Worm (Caenorhabditis elegans): ENCODE data around the gene F10A3.17.

Gene F10A3.17

ce11 chrV:16182918-16183317 is 23.4 kb upstream of the F10A3.17 start, which contains the start of gene srh-277:
TSS of gene srh-277 (plus strand) at chrV:16183218.
- TF ChIP-seq flt-1 (GFP tag; IDR thresholded peaks at IDR 0.05) (no peak), cog-1 (tag; optimal IDR thresholded peaks at IDR 0.05) (no peak), med-1 (GFP tag; optimal IDR thresholded peaks at IDR 0.05; ENCODE audit: insufficient read depth) (no peak), ztf-29 (GFP tag; IDR thresholded peaks at IDR 0.05) (no peak), ref-1 (GFP tag; conservative IDR thresholded peaks at IDR 0.05) (no peak), ztf-23 (GFP tag; IDR thresholded peaks at IDR 0.05) (no peak), T22C8.4 (GFP tag; IDR thresholded peaks at IDR 0.05) (no peak), klf-2 (GFP tag; conservative IDR thresholded peaks at IDR 0.05) (no peak)

- TF ChIP-seq klf-2 (GFP tag; conservative IDR thresholded peaks at IDR 0.05) = no peak
- no peak for TF ChIP-seq ref-1 (GFP tag; conservative IDR thresholded peaks at IDR 0.05)
- no peak for TF ChIP-seq ztf-23 (GFP tag; IDR thresholded peaks at IDR 0.05)
- TF ChIP-seq flt-1 (GFP tag; IDR thresholded peaks at IDR 0.05) = no peak
- no peak for TF ChIP-seq tab-1 (GFP tag; IDR thresholded peaks at IDR 0.05)
- no peak for TF ChIP-seq med-1 (GFP tag; optimal IDR thresholded peaks at IDR 0.05; ENCODE audit: insufficient read depth)
- TF ChIP-seq ztf-29 (GFP tag; IDR thresholded peaks at IDR 0.05) = no peak
- no peak for TF ChIP-seq T22C8.4 (GFP tag; IDR thresholded peaks at IDR 0.05)
- TF ChIP-seq cog-1 (tag; optimal IDR thresholded peaks at IDR 0.05) = no peak
Observed at ce11 chrV:16182110-16182509, 22.6 kb upstream of the F10A3.17 start, which contains the start of gene srz-13. TSS of gene srz-13 (plus strand) at chrV:16182410.

- TF ChIP-seq med-1 (GFP tag; optimal IDR thresholded peaks at IDR 0.05; ENCODE audit: insufficient read depth) (no peak), flt-1 (GFP tag; IDR thresholded peaks at IDR 0.05) (no peak), ztf-29 (GFP tag; IDR thresholded peaks at IDR 0.05) (no peak), T22C8.4 (GFP tag; IDR thresholded peaks at IDR 0.05) (no peak), klf-2 (GFP tag; conservative IDR thresholded peaks at IDR 0.05) (no peak), tab-1 (GFP tag; IDR thresholded peaks at IDR 0.05) (no peak), cog-1 (tag; optimal IDR thresholded peaks at IDR 0.05) (no peak), ref-1 (GFP tag; conservative IDR thresholded peaks at IDR 0.05) (no peak), ztf-23 (GFP tag; IDR thresholded peaks at IDR 0.05) (no peak)
Observed at ce11 chrV:16180350-16180749, 20.9 kb upstream of the F10A3.17 start, which contains the start of gene str-106. TSS of gene str-106 (plus strand) at chrV:16180650.

ce11 chrV:16175757-16176156 is 16.3 kb upstream of the F10A3.17 start, which contains the start of gene cyp-33D1:
TSS of gene cyp-33D1 (minus strand) at chrV:16175857.
- TF ChIP-seq flt-1 (GFP tag; IDR thresholded peaks at IDR 0.05) = no peak
- no peak for TF ChIP-seq klf-2 (GFP tag; conservative IDR thresholded peaks at IDR 0.05)
- TF ChIP-seq tab-1 (GFP tag; IDR thresholded peaks at IDR 0.05) = no peak
- TF ChIP-seq cog-1 (tag; optimal IDR thresholded peaks at IDR 0.05) = no peak
- no peak for TF ChIP-seq ztf-29 (GFP tag; IDR thresholded peaks at IDR 0.05)

- TF ChIP-seq tab-1 (GFP tag; IDR thresholded peaks at IDR 0.05) = no peak
- TF ChIP-seq T22C8.4 (GFP tag; IDR thresholded peaks at IDR 0.05) = no peak
- TF ChIP-seq med-1 (GFP tag; optimal IDR thresholded peaks at IDR 0.05; ENCODE audit: insufficient read depth) = no peak
- TF ChIP-seq flt-1 (GFP tag; IDR thresholded peaks at IDR 0.05) = no peak
- no peak for TF ChIP-seq ztf-23 (GFP tag; IDR thresholded peaks at IDR 0.05)
- no peak for TF ChIP-seq cog-1 (tag; optimal IDR thresholded peaks at IDR 0.05)
- no peak for TF ChIP-seq klf-2 (GFP tag; conservative IDR thresholded peaks at IDR 0.05)
- no peak for TF ChIP-seq ztf-29 (GFP tag; IDR thresholded peaks at IDR 0.05)
Observed at ce11 chrV:16175227-16175626, 15.7 kb upstream of the F10A3.17 start.

ce11 chrV:16174109-16174508 is 14.6 kb upstream of the F10A3.17 start:
- TF ChIP-seq klf-2 (GFP tag; conservative IDR thresholded peaks at IDR 0.05) (no peak), flt-1 (GFP tag; IDR thresholded peaks at IDR 0.05) (no peak), ref-1 (GFP tag; conservative IDR thresholded peaks at IDR 0.05) (no peak)

- TF ChIP-seq klf-2 (GFP tag; conservative IDR thresholded peaks at IDR 0.05) (no peak), ztf-29 (GFP tag; IDR thresholded peaks at IDR 0.05) (no peak), cog-1 (tag; optimal IDR thresholded peaks at IDR 0.05) (no peak), med-1 (GFP tag; optimal IDR thresholded peaks at IDR 0.05; ENCODE audit: insufficient read depth) (no peak), flt-1 (GFP tag; IDR thresholded peaks at IDR 0.05) (no peak), ref-1 (GFP tag; conservative IDR thresholded peaks at IDR 0.05) (no peak), ztf-23 (GFP tag; IDR thresholded peaks at IDR 0.05) (no peak), T22C8.4 (GFP tag; IDR thresholded peaks at IDR 0.05) (no peak), tab-1 (GFP tag; IDR thresholded peaks at IDR 0.05) (no peak)
Observed at ce11 chrV:16171721-16172120, 12.2 kb upstream of the F10A3.17 start, which contains the start of gene K05D4.9. TSS of gene K05D4.9 (minus strand) at chrV:16171821.

ce11 chrV:16169026-16169425 is 9.5 kb upstream of the F10A3.17 start, which contains the start of gene str-111:
TSS of gene str-111 (minus strand) at chrV:16169126.
- TF ChIP-seq flt-1 (GFP tag; IDR thresholded peaks at IDR 0.05) (no peak), ref-1 (GFP tag; conservative IDR thresholded peaks at IDR 0.05) (no peak), cog-1 (tag; optimal IDR thresholded peaks at IDR 0.05) (no peak), tab-1 (GFP tag; IDR thresholded peaks at IDR 0.05) (no peak), ztf-23 (GFP tag; IDR thresholded peaks at IDR 0.05) (no peak), med-1 (GFP tag; optimal IDR thresholded peaks at IDR 0.05; ENCODE audit: insufficient read depth) (no peak), ztf-29 (GFP tag; IDR thresholded peaks at IDR 0.05) (no peak), klf-2 (GFP tag; conservative IDR thresholded peaks at IDR 0.05) (no peak), T22C8.4 (GFP tag; IDR thresholded peaks at IDR 0.05) (no peak)

ce11 chrV:16165936-16166335 is 6.4 kb upstream of the F10A3.17 start, which contains the start of gene str-108:
TSS of gene str-108 (plus strand) at chrV:16166236.
- TF ChIP-seq T22C8.4 (GFP tag; IDR thresholded peaks at IDR 0.05) = no peak
- no peak for TF ChIP-seq klf-2 (GFP tag; conservative IDR thresholded peaks at IDR 0.05)
- TF ChIP-seq ref-1 (GFP tag; conservative IDR thresholded peaks at IDR 0.05) = no peak
- no peak for TF ChIP-seq tab-1 (GFP tag; IDR thresholded peaks at IDR 0.05)
- TF ChIP-seq ztf-23 (GFP tag; IDR thresholded peaks at IDR 0.05) = no peak
- no peak for TF ChIP-seq ztf-29 (GFP tag; IDR thresholded peaks at IDR 0.05)
- TF ChIP-seq flt-1 (GFP tag; IDR thresholded peaks at IDR 0.05) = no peak
- TF ChIP-seq cog-1 (tag; optimal IDR thresholded peaks at IDR 0.05) = no peak
- no peak for TF ChIP-seq med-1 (GFP tag; optimal IDR thresholded peaks at IDR 0.05; ENCODE audit: insufficient read depth)

ce11 chrV:16163719-16164118 is 4.2 kb upstream of the F10A3.17 start, which contains the start of gene F10A3.12:
TSS of gene F10A3.12 (plus strand) at chrV:16164019.
- TF ChIP-seq ref-1 (GFP tag; conservative IDR thresholded peaks at IDR 0.05) (no peak), ztf-23 (GFP tag; IDR thresholded peaks at IDR 0.05) (no peak), T22C8.4 (GFP tag; IDR thresholded peaks at IDR 0.05) (no peak), med-1 (GFP tag; optimal IDR thresholded peaks at IDR 0.05; ENCODE audit: insufficient read depth) (no peak), flt-1 (GFP tag; IDR thresholded peaks at IDR 0.05) (no peak), tab-1 (GFP tag; IDR thresholded peaks at IDR 0.05) (no peak), ztf-29 (GFP tag; IDR thresholded peaks at IDR 0.05) (no peak), cog-1 (tag; optimal IDR thresholded peaks at IDR 0.05) (no peak)

Measured in whole organism, midembryonic.